Fruit fly (Drosophila melanogaster) whole organism, embryonic: ENCODE measurements around the gene Ubc4.

Source experiments
- Adf1 ChIP-seq: fragments of 200-800 bp; sonication (Bioruptor generic); IDR thresholded peaks from 2 replicates; pipeline ENCODE4 v1.3.6; 2022; ENCODE audit warnings: missing biosample characterization, missing genetic modification characterization
- Antp ChIP-seq: fragments of 200-800 bp; sonication (Bioruptor generic); optimal IDR thresholded peaks from 3 replicates; lab custom pipeline; 2016; ENCODE audit warnings: missing biosample characterization, missing genetic modification characterization
- Atf-2 ChIP-seq: fragments of 200-800 bp; sonication (Bioruptor generic); optimal IDR thresholded peaks from 2 replicates; lab custom pipeline; 2016; ENCODE audit warnings: missing biosample characterization, missing genetic modification characterization
- CG10209 ChIP-seq: fragments of 200-800 bp; sonication (Bioruptor generic); optimal IDR thresholded peaks from 3 replicates; lab custom pipeline; 2017; ENCODE audit warnings: missing biosample characterization, mild to moderate bottlenecking, missing genetic modification characterization, missing genetic modification reagents
- CG11093 ChIP-seq: fragments of 200-800 bp; sonication (Bioruptor generic); IDR thresholded peaks from 3 replicates; pipeline ENCODE4 v1.3.6; 2022; ENCODE audit warnings: missing biosample characterization, missing genetic modification characterization
- CG11398 ChIP-seq: fragments of 200-800 bp; sonication (Bioruptor generic); optimal IDR thresholded peaks from 2 replicates; lab custom pipeline; 2016; ENCODE audit warnings: missing biosample characterization, missing genetic modification characterization
- CG12155 ChIP-seq: fragments of 200-800 bp; sonication (Bioruptor generic); optimal IDR thresholded peaks from 3 replicates; lab custom pipeline; 2016; ENCODE audit warnings: missing biosample characterization, missing genetic modification characterization
- CG12769 ChIP-seq: fragments of 200-800 bp; sonication (Bioruptor generic); optimal IDR thresholded peaks from 2 replicates; lab custom pipeline; 2019; ENCODE audit warnings: missing biosample characterization, mild to moderate bottlenecking, missing genetic modification characterization, moderate library complexity
- CG15514 ChIP-seq: fragments of 200-800 bp; sonication (Bioruptor generic); optimal IDR thresholded peaks from 3 replicates; lab custom pipeline; 2017; ENCODE audit warnings: missing biosample characterization, missing genetic modification characterization, mild to moderate bottlenecking, moderate library complexity, missing genetic modification reagents
- CG16779 ChIP-seq: fragments of 200-800 bp; sonication (Bioruptor generic); IDR thresholded peaks from 2 replicates; pipeline ENCODE4 v1.3.6; 2022; ENCODE audit warnings: missing biosample characterization, missing genetic modification characterization
- CG17385 ChIP-seq: fragments of 200-800 bp; sonication (Bioruptor generic); optimal IDR thresholded peaks from 3 replicates; lab custom pipeline; 2018; ENCODE audit warnings: missing biosample characterization, mild to moderate bottlenecking, missing genetic modification characterization
- CG2120 ChIP-seq: fragments of 200-800 bp; sonication (Bioruptor generic); optimal IDR thresholded peaks from 3 replicates; lab custom pipeline; 2016; ENCODE audit warnings: missing biosample characterization, missing genetic modification characterization
- CG3163 ChIP-seq: fragments of 200-800 bp; sonication (Bioruptor generic); optimal IDR thresholded peaks from 3 replicates; lab custom pipeline; 2016; ENCODE audit warnings: missing biosample characterization, missing genetic modification characterization
- CG32532 ChIP-seq: fragments of 200-800 bp; sonication (Bioruptor generic); IDR thresholded peaks from 2 replicates; pipeline ENCODE4 v1.3.6; 2022; ENCODE audit warnings: missing biosample characterization, missing genetic modification characterization
- CG33213 ChIP-seq: fragments of 200-800 bp; sonication (Bioruptor generic); optimal IDR thresholded peaks from 3 replicates; lab custom pipeline; 2016; ENCODE audit warnings: missing biosample characterization, missing genetic modification characterization
- CG4282 ChIP-seq: fragments of 200-800 bp; sonication (Bioruptor generic); optimal IDR thresholded peaks from 2 replicates; lab custom pipeline; 2016; ENCODE audit warnings: missing biosample characterization, missing genetic modification characterization
- CG4404 ChIP-seq: fragments of 200-800 bp; sonication (Bioruptor generic); IDR thresholded peaks from 2 replicates; pipeline ENCODE4 v1.3.6; 2022; ENCODE audit warnings: missing biosample characterization, missing genetic modification characterization
- CG4820 ChIP-seq: fragments of 200-800 bp; sonication (Bioruptor generic); optimal IDR thresholded peaks from 3 replicates; lab custom pipeline; 2016; ENCODE audit warnings: missing biosample characterization, missing genetic modification characterization
- CG6654 ChIP-seq: fragments of 200-800 bp; sonication (Bioruptor generic); optimal IDR thresholded peaks from 2 replicates; lab custom pipeline; 2017; ENCODE audit warnings: missing biosample characterization, mild to moderate bottlenecking, missing genetic modification characterization
- CG8765 ChIP-seq: fragments of 200-800 bp; sonication (Bioruptor generic); IDR thresholded peaks from 2 replicates; pipeline ENCODE4 v1.3.6; 2022; ENCODE audit warnings: missing biosample characterization, missing genetic modification characterization
- CG8944 ChIP-seq: fragments of 200-800 bp; sonication (Bioruptor generic); optimal IDR thresholded peaks from 3 replicates; lab custom pipeline; 2016; ENCODE audit warnings: missing biosample characterization, missing genetic modification characterization
- Deaf1 ChIP-seq: fragments of 200-800 bp; optimal IDR thresholded peaks from 3 replicates; lab custom pipeline; 2019; ENCODE audit warnings: missing biosample characterization, mild to moderate bottlenecking, missing genetic modification characterization, moderate library complexity
- Elba2 ChIP-seq: fragments of 200-800 bp; sonication (Bioruptor generic); optimal IDR thresholded peaks from 3 replicates; lab custom pipeline; 2016; ENCODE audit warnings: missing biosample characterization, missing genetic modification characterization
- GATAe ChIP-seq: fragments of 200-800 bp; sonication (Bioruptor generic); conservative IDR thresholded peaks from 2 replicates; pipeline ENCODE4 v1.3.6; 2022; ENCODE audit warnings: missing biosample characterization, missing genetic modification characterization
- Gsc ChIP-seq: fragments of 200-800 bp; sonication (Bioruptor generic); IDR thresholded peaks from 2 replicates; pipeline ENCODE4 v1.3.6; 2022; ENCODE audit warnings: missing biosample characterization, missing genetic modification characterization
- Gug ChIP-seq: fragments of 200-800 bp; sonication (Bioruptor generic); IDR thresholded peaks from 4 replicates; pipeline ENCODE4 v1.3.6; 2022; ENCODE audit warnings: missing biosample characterization, missing genetic modification characterization
- Hand ChIP-seq: fragments of 200-800 bp; sonication (Bioruptor generic); optimal IDR thresholded peaks from 2 replicates; lab custom pipeline; 2017; ENCODE audit warnings: mild to moderate bottlenecking, missing biosample characterization, missing genetic modification reagents, missing genetic modification characterization
- Meics ChIP-seq: fragments of 200-800 bp; sonication (Bioruptor generic); optimal IDR thresholded peaks from 2 replicates; lab custom pipeline; 2017; ENCODE audit warnings: missing biosample characterization, mild to moderate bottlenecking, missing genetic modification characterization
- Mrtf ChIP-seq: fragments of 200-800 bp; sonication (Bioruptor generic); IDR thresholded peaks from 3 replicates; pipeline ENCODE4 v1.3.6; 2022; ENCODE audit warnings: missing biosample characterization, missing genetic modification characterization
- Oli ChIP-seq: fragments of 200-800 bp; sonication (Bioruptor generic); optimal IDR thresholded peaks from 2 replicates; lab custom pipeline; 2018; ENCODE audit warnings: missing biosample characterization, mild to moderate bottlenecking, missing genetic modification characterization, moderate library complexity
- Sry-δ ChIP-seq: fragments of 200-800 bp; sonication (Bioruptor generic); optimal IDR thresholded peaks from 2 replicates; lab custom pipeline; 2016; ENCODE audit warnings: missing biosample characterization, missing genetic modification characterization
- Taf1 ChIP-seq: fragments of 200-800 bp; sonication (Bioruptor generic); IDR thresholded peaks from 2 replicates; pipeline ENCODE4 v1.3.6; 2022; ENCODE audit warnings: missing biosample characterization, missing genetic modification characterization
- Xrp1 ChIP-seq: fragments of 200-800 bp; sonication (Bioruptor generic); IDR thresholded peaks from 2 replicates; pipeline ENCODE4 v1.3.6; 2022; ENCODE audit warnings: missing biosample characterization, missing genetic modification characterization
- ac ChIP-seq: fragments of 200-800 bp; sonication (Bioruptor generic); optimal IDR thresholded peaks from 3 replicates; lab custom pipeline; 2017; ENCODE audit warnings: missing biosample characterization, mild to moderate bottlenecking, missing genetic modification characterization
- ase ChIP-seq: fragments of 200-800 bp; sonication (Bioruptor generic); IDR thresholded peaks from 3 replicates; pipeline ENCODE4 v1.3.6; 2022; ENCODE audit warnings: missing biosample characterization, missing genetic modification characterization
- bigmax ChIP-seq: fragments of 200-800 bp; sonication (Bioruptor generic); optimal IDR thresholded peaks from 2 replicates; lab custom pipeline; 2018; ENCODE audit warnings: missing biosample characterization, mild to moderate bottlenecking, missing genetic modification characterization
- btn ChIP-seq: fragments of 200-800 bp; sonication (Bioruptor generic); optimal IDR thresholded peaks from 2 replicates; lab custom pipeline; 2016; ENCODE audit warnings: missing biosample characterization, missing genetic modification characterization
- disco-r ChIP-seq: fragments of 200-800 bp; sonication (Bioruptor generic); optimal IDR thresholded peaks from 2 replicates; lab custom pipeline; 2016; ENCODE audit warnings: missing biosample characterization, missing genetic modification characterization
- dysf ChIP-seq: fragments of 200-800 bp; sonication (Bioruptor generic); IDR thresholded peaks from 3 replicates; pipeline ENCODE4 v1.3.6; 2022; ENCODE audit warnings: missing biosample characterization, missing genetic modification characterization
- ftz-f1 ChIP-seq: fragments of 200-800 bp; sonication (Bioruptor generic); optimal IDR thresholded peaks from 2 replicates; lab custom pipeline; 2016; ENCODE audit warnings: missing biosample characterization, missing genetic modification characterization
- fu2 ChIP-seq: fragments of 200-800 bp; sonication (Bioruptor generic); optimal IDR thresholded peaks from 2 replicates; lab custom pipeline; 2016; ENCODE audit warnings: missing biosample characterization, missing genetic modification characterization
- gem ChIP-seq: fragments of 200-800 bp; sonication (Bioruptor generic); optimal IDR thresholded peaks from 2 replicates; lab custom pipeline; 2019; ENCODE audit warnings: missing biosample characterization, mild to moderate bottlenecking, missing genetic modification characterization, moderate library complexity
- kah ChIP-seq: fragments of 200-800 bp; sonication (Bioruptor generic); optimal IDR thresholded peaks from 2 replicates; lab custom pipeline; 2018; ENCODE audit warnings: missing biosample characterization, mild to moderate bottlenecking, missing genetic modification characterization
- ken ChIP-seq: fragments of 200-800 bp; sonication (Bioruptor generic); IDR thresholded peaks from 3 replicates; pipeline ENCODE4 v1.3.6; 2022; ENCODE audit warnings: missing biosample characterization, missing genetic modification characterization
- kni ChIP-seq: fragments of 200-800 bp; sonication (Bioruptor generic); optimal IDR thresholded peaks from 3 replicates; lab custom pipeline; 2017; ENCODE audit warnings: mild to moderate bottlenecking, missing biosample characterization, missing genetic modification reagents, missing genetic modification characterization
- lab ChIP-seq: fragments of 200-800 bp; sonication (Bioruptor generic); optimal IDR thresholded peaks from 3 replicates; lab custom pipeline; 2017; ENCODE audit warnings: missing biosample characterization, missing genetic modification characterization, mild to moderate bottlenecking, moderate library complexity, missing genetic modification reagents
- mam ChIP-seq: fragments of 200-800 bp; sonication (Bioruptor generic); optimal IDR thresholded peaks from 3 replicates; lab custom pipeline; 2016; ENCODE audit warnings: missing biosample characterization, missing genetic modification characterization
- sqz ChIP-seq: fragments of 200-800 bp; sonication (Bioruptor generic); optimal IDR thresholded peaks from 3 replicates; lab custom pipeline; 2018; ENCODE audit warnings: missing biosample characterization, mild to moderate bottlenecking, missing genetic modification characterization
- sug ChIP-seq: fragments of 200-800 bp; optimal IDR thresholded peaks from 2 replicates; lab custom pipeline; 2019; ENCODE audit warnings: missing biosample characterization, mild to moderate bottlenecking, missing genetic modification characterization, moderate library complexity
- tup ChIP-seq: fragments of 200-800 bp; sonication (Bioruptor generic); optimal IDR thresholded peaks from 2 replicates; lab custom pipeline; 2016; ENCODE audit warnings: missing biosample characterization, mild to moderate bottlenecking, missing genetic modification characterization, moderate library complexity
- twi ChIP-seq: fragments of 200-800 bp; optimal IDR thresholded peaks from 2 replicates; lab custom pipeline; 2019; ENCODE audit warnings: missing biosample characterization, mild to moderate bottlenecking, missing genetic modification characterization, moderate library complexity
- vnd ChIP-seq: fragments of 200-800 bp; sonication (Bioruptor generic); IDR thresholded peaks from 3 replicates; pipeline ENCODE4 v1.3.6; 2022; ENCODE audit warnings: missing biosample characterization, missing genetic modification characterization; ENCODE audit not compliant: partially characterized antibody
- z ChIP-seq: fragments of 200-800 bp; sonication (Bioruptor generic); IDR thresholded peaks from 3 replicates; pipeline ENCODE4 v1.3.6; 2022; ENCODE audit warnings: missing biosample characterization, missing genetic modification characterization

The Ubc4 gene

dm6 chr3L:9695647-9696046, 2.5 kb upstream of the Ubc4 start (continued):
- TF ChIP-seq CG4404 (GFP tag; lab: Robert Waterston, UW) (no peak), ase (GFP tag; lab: Robert Waterston, UW) (no peak), kni (no peak), Deaf1 (tag; lab: Kevin White, UChicago) (peak; percentile 11), CG12155 (GFP tag; lab: Kevin White, UChicago) (no peak), CG11398 (GFP tag; lab: Kevin White, UChicago) (no peak), dysf (GFP tag; lab: Robert Waterston, UW) (peak; percentile 47; the same call in 1 of the 3 replicates), CG8765 (no peak), tup (GFP tag; lab: Kevin White, UChicago) (no peak), Sry-δ (GFP tag; lab: Kevin White, UChicago) (no peak), kah (GFP tag; lab: Kevin White, UChicago) (no peak), CG6654 (GFP tag; lab: Kevin White, UChicago) (no peak), ac (GFP tag; lab: Kevin White, UChicago) (no peak), twi (tag; lab: Kevin White, UChicago) (no peak), z (GFP tag; lab: Robert Waterston, UW) (no peak), gem (tag; lab: Kevin White, UChicago) (peak; percentile 74), bigmax (no peak), mam (no peak), Adf1 (GFP tag; lab: Robert Waterston, UW) (no peak), CG15514 (GFP tag; lab: Kevin White, UChicago) (no peak), Gsc (GFP tag; lab: Robert Waterston, UW) (no peak), sqz (no peak), ftz-f1 (GFP tag; lab: Kevin White, UChicago) (no peak), Elba2 (GFP tag; lab: Kevin White, UChicago) (no peak), disco-r (GFP tag; lab: Kevin White, UChicago) (no peak), CG33213 (no peak), Hand (GFP tag; lab: Kevin White, UChicago) (no peak), CG8944 (GFP tag; lab: Kevin White, UChicago) (no peak), fu2 (GFP tag; lab: Kevin White, UChicago) (no peak), CG32532 (GFP tag; lab: Robert Waterston, UW) (no peak), GATAe (GFP tag; lab: Robert Waterston, UW) (no peak), Xrp1 (GFP tag; lab: Robert Waterston, UW) (peak; percentile 26; the same call in 1 of the 2 replicates), Oli (tag; lab: Kevin White, UChicago) (peak; percentile 46), Meics (peak; percentile 41), vnd (GFP tag; lab: Robert Waterston, UW) (no peak), CG17385 (GFP tag; lab: Kevin White, UChicago) (peak; percentile 28), CG16779 (no peak), CG3163 (no peak), CG10209 (peak; percentile 61), Antp (GFP tag; lab: Kevin White, UChicago) (no peak), CG11093 (no peak), CG4820 (no peak), lab (GFP tag; lab: Kevin White, UChicago) (no peak), CG2120 (GFP tag; lab: Kevin White, UChicago) (peak; percentile 48), Atf-2 (GFP tag; lab: Kevin White, UChicago) (no peak), CG12769 (tag; lab: Kevin White, UChicago) (no peak), Mrtf (GFP tag; lab: Robert Waterston, UW) (no peak), sug (tag; lab: Kevin White, UChicago) (no peak), Taf1 (GFP tag; lab: Robert Waterston, UW) (no peak), ken (no peak), btn (GFP tag; lab: Kevin White, UChicago) (no peak), Gug (GFP tag; lab: Robert Waterston, UW) (no peak), CG4282 (GFP tag; lab: Kevin White, UChicago) (no peak)
